Fruit fly (Drosophila melanogaster) Kc167 (cell line): ENCODE data around the gene Eogt.

Source experiments
- Myc ChIP-seq: fragments of >200 bp; optimal IDR thresholded peaks from 2 replicates; lab custom pipeline; 2017; ENCODE audit warnings: missing external identifiers
- Sin3A ChIP-seq: fragments of >200 bp; optimal IDR thresholded peaks from 2 replicates; lab custom pipeline; 2018; ENCODE audit warnings: missing external identifiers
- h ChIP-seq: fragments of >200 bp; optimal IDR thresholded peaks from 3 replicates; lab custom pipeline; 2018; ENCODE audit warnings: missing external identifiers
- insv ChIP-seq: fragments of >200 bp; optimal IDR thresholded peaks from 3 replicates; lab custom pipeline; 2018; ENCODE audit warnings: missing external identifiers
- psq ChIP-seq: fragments of >200 bp; optimal IDR thresholded peaks from 2 replicates; lab custom pipeline; 2017; ENCODE audit warnings: missing external identifiers
- ttk ChIP-seq: sonication (Bioruptor generic); optimal IDR thresholded peaks from 2 replicates; lab custom pipeline; 2017; ENCODE audit warnings: missing external identifiers

DNA sequence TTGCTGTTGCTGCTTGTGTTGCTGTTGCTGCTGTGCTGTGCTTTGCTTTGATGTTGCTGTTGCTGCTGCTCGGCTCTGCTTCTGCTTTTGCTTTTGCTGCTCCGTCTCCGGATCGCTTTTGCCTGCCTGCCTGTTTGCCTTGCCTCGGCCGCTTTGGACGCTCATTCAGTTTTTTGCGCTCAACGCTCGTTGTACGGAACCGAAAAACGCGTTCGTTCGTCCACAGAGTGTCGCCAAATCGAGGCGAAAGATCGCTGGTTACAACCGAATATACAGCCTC lies 47.3 kb downstream of the Eogt start, which contains the start of gene dpp:
- TF ChIP-seq psq (lab: Kevin White, UChicago) (no peak), h (lab: Kevin White, UChicago) (no peak), Myc (lab: Kevin White, UChicago) (no peak), Sin3A (lab: Kevin White, UChicago) (no peak), ttk (no peak), insv (lab: Kevin White, UChicago) (no peak)
